Fruit fly (Drosophila melanogaster) whole organism, embryonic: ENCODE measurements around the gene Indy.

Experiments used
- ATbp ChIP-seq: fragments of 200-800 bp; sonication (Bioruptor generic); optimal IDR thresholded peaks from 2 replicates; lab custom pipeline; 2017; ENCODE audit warnings: missing biosample characterization, mild to moderate bottlenecking, missing genetic modification characterization, missing genetic modification reagents
- BtbVII ChIP-seq: fragments of 200-800 bp; sonication (Bioruptor generic); optimal IDR thresholded peaks from 3 replicates; lab custom pipeline; 2017; ENCODE audit warnings: missing biosample characterization, mild to moderate bottlenecking, missing genetic modification characterization
- CG10209 ChIP-seq: fragments of 200-800 bp; sonication (Bioruptor generic); optimal IDR thresholded peaks from 3 replicates; lab custom pipeline; 2017; ENCODE audit warnings: missing biosample characterization, mild to moderate bottlenecking, missing genetic modification characterization, missing genetic modification reagents
- CG1233 ChIP-seq: fragments of 200-800 bp; sonication (Bioruptor generic); optimal IDR thresholded peaks from 4 replicates; lab custom pipeline; 2018; ENCODE audit warnings: missing biosample characterization, mild to moderate bottlenecking, missing genetic modification characterization
- CG13894 ChIP-seq: fragments of 200-800 bp; sonication (Bioruptor generic); optimal IDR thresholded peaks from 3 replicates; lab custom pipeline; 2018; ENCODE audit warnings: missing biosample characterization, mild to moderate bottlenecking, missing genetic modification characterization, moderate library complexity
- CG14860 ChIP-seq: fragments of 200-800 bp; sonication (Bioruptor generic); IDR thresholded peaks from 3 replicates; pipeline ENCODE4 v1.3.6; 2022; ENCODE audit warnings: missing biosample characterization, missing genetic modification characterization; ENCODE audit not compliant: partially characterized antibody
- CG15696 ChIP-seq: fragments of 200-800 bp; sonication (Bioruptor generic); optimal IDR thresholded peaks from 2 replicates; lab custom pipeline; 2019; ENCODE audit warnings: missing biosample characterization, mild to moderate bottlenecking, missing genetic modification characterization, moderate library complexity
- CG17802 ChIP-seq: fragments of 200-800 bp; sonication (Bioruptor generic); optimal IDR thresholded peaks from 2 replicates; lab custom pipeline; 2018; ENCODE audit warnings: missing biosample characterization, mild to moderate bottlenecking, missing genetic modification characterization, moderate library complexity
- CG18599 ChIP-seq: fragments of 200-800 bp; sonication (Bioruptor generic); optimal IDR thresholded peaks from 3 replicates; lab custom pipeline; 2017; ENCODE audit warnings: missing biosample characterization, missing genetic modification characterization, mild to moderate bottlenecking, moderate library complexity, missing genetic modification reagents
- CG2199 ChIP-seq: fragments of 200-800 bp; sonication (Bioruptor generic); IDR thresholded peaks from 3 replicates; pipeline ENCODE4 v1.3.6; 2022; ENCODE audit warnings: missing biosample characterization, missing genetic modification characterization
- CG3281 ChIP-seq: fragments of 200-800 bp; sonication (Bioruptor generic); optimal IDR thresholded peaks from 3 replicates; lab custom pipeline; 2017; ENCODE audit warnings: missing biosample characterization, mild to moderate bottlenecking, missing genetic modification characterization
- CG3726 ChIP-seq: fragments of 200-800 bp; sonication (Bioruptor generic); IDR thresholded peaks from 3 replicates; pipeline ENCODE4, ENCODE4 v1.3.6; 2022; ENCODE audit warnings: missing biosample characterization, missing genetic modification characterization
- CG4282 ChIP-seq: fragments of 200-800 bp; sonication (Bioruptor generic); optimal IDR thresholded peaks from 2 replicates; lab custom pipeline; 2016; ENCODE audit warnings: missing biosample characterization, missing genetic modification characterization
- CG6272 ChIP-seq: fragments of 200-800 bp; sonication (Bioruptor generic); IDR thresholded peaks from 2 replicates; pipeline ENCODE4 v1.3.6; 2022; ENCODE audit warnings: missing biosample characterization, missing genetic modification characterization
- CG7556 ChIP-seq: fragments of 200-800 bp; sonication (Bioruptor generic); optimal IDR thresholded peaks from 2 replicates; lab custom pipeline; 2017; ENCODE audit warnings: missing biosample characterization, mild to moderate bottlenecking, missing genetic modification characterization
- CG8290 ChIP-seq, 3 experiments: fragments of 200-800 bp; sonication (Bioruptor generic); optimal IDR thresholded peaks; 2 replicates each; lab custom pipeline; 2016 to 2019; ENCODE audit warnings: missing biosample characterization in 3 of 3, missing genetic modification characterization in 3 of 3, mild to moderate bottlenecking in 2 of 3, moderate library complexity in 1 of 3
- CG9727 ChIP-seq: fragments of 200-800 bp; sonication (Bioruptor generic); optimal IDR thresholded peaks from 3 replicates; lab custom pipeline; 2017; ENCODE audit warnings: missing biosample characterization, mild to moderate bottlenecking, missing genetic modification characterization
- Chrac-16 ChIP-seq: fragments of 200-800 bp; sonication (Bioruptor generic); optimal IDR thresholded peaks from 3 replicates; lab custom pipeline; 2016; ENCODE audit warnings: missing biosample characterization, missing genetic modification characterization
- CrebB ChIP-seq: fragments of 200-800 bp; sonication (Bioruptor generic); optimal IDR thresholded peaks from 3 replicates; lab custom pipeline; 2018; ENCODE audit warnings: missing biosample characterization, mild to moderate bottlenecking, missing genetic modification characterization
- D19B ChIP-seq: fragments of 200-800 bp; sonication (Bioruptor generic); optimal IDR thresholded peaks from 2 replicates; lab custom pipeline; 2017; ENCODE audit warnings: missing biosample characterization, mild to moderate bottlenecking, missing genetic modification characterization
- Dad ChIP-seq: fragments of 200-800 bp; sonication (Bioruptor generic); optimal IDR thresholded peaks from 3 replicates; lab custom pipeline; 2016; ENCODE audit warnings: missing biosample characterization, missing genetic modification characterization
- Dek ChIP-seq: fragments of 200-800 bp; sonication (Bioruptor generic); optimal IDR thresholded peaks from 3 replicates; lab custom pipeline; 2019; ENCODE audit warnings: missing biosample characterization, mild to moderate bottlenecking, missing genetic modification characterization, moderate library complexity
- Gug ChIP-seq: fragments of 200-800 bp; sonication (Bioruptor generic); IDR thresholded peaks from 4 replicates; pipeline ENCODE4 v1.3.6; 2022; ENCODE audit warnings: missing biosample characterization, missing genetic modification characterization
- HHEX ChIP-seq: fragments of 200-800 bp; sonication (Bioruptor generic); optimal IDR thresholded peaks from 3 replicates; lab custom pipeline; 2017; ENCODE audit warnings: missing biosample characterization, mild to moderate bottlenecking, missing genetic modification characterization, missing genetic modification reagents
- Hmr ChIP-seq: fragments of 200-800 bp; sonication (Bioruptor generic); optimal IDR thresholded peaks from 3 replicates; lab custom pipeline; 2017; ENCODE audit warnings: mild to moderate bottlenecking, missing biosample characterization, missing genetic modification reagents, missing genetic modification characterization
- Hr51 ChIP-seq, 2 experiments: fragments of 200-800 bp; sonication (Bioruptor generic); optimal IDR thresholded peaks; 2 replicates in 1 of 2; 3 replicates in 1 of 2; lab custom pipeline; 2016 to 2018; ENCODE audit warnings: missing biosample characterization in 2 of 2, missing genetic modification characterization in 2 of 2, mild to moderate bottlenecking in 1 of 2, moderate library complexity in 1 of 2
- Med ChIP-seq: fragments of 200-800 bp; sonication (Bioruptor generic); peaks from one replicate; lab custom pipeline; 2016; ENCODE audit warnings: missing biosample characterization, missing genetic modification characterization, mild to moderate bottlenecking, inconsistent platforms, moderate library complexity
- NfI ChIP-seq: fragments of 200-800 bp; sonication (Bioruptor generic); optimal IDR thresholded peaks from 3 replicates; lab custom pipeline; 2018; ENCODE audit warnings: missing biosample characterization, mild to moderate bottlenecking, missing genetic modification characterization, moderate library complexity
- Ptx1 ChIP-seq: fragments of 200-800 bp; sonication (Bioruptor generic); IDR thresholded peaks from 2 replicates; pipeline ENCODE4 v1.3.6; 2022; ENCODE audit warnings: missing biosample characterization, missing genetic modification characterization
- Vsx1 ChIP-seq: fragments of 200-800 bp; sonication (Bioruptor generic); optimal IDR thresholded peaks from 2 replicates; lab custom pipeline; 2017; ENCODE audit warnings: missing biosample characterization, mild to moderate bottlenecking, missing genetic modification characterization, missing genetic modification reagents
- amos ChIP-seq: fragments of 200-800 bp; sonication (Bioruptor generic); IDR thresholded peaks from 2 replicates; pipeline ENCODE4 v1.3.6; 2022; ENCODE audit warnings: missing biosample characterization, missing genetic modification characterization; ENCODE audit not compliant: partially characterized antibody
- caup ChIP-seq: fragments of 200-800 bp; sonication (Bioruptor generic); optimal IDR thresholded peaks from 3 replicates; lab custom pipeline; 2017; ENCODE audit warnings: missing biosample characterization, mild to moderate bottlenecking, missing genetic modification characterization, moderate library complexity; ENCODE audit not compliant: severe bottlenecking
- dan ChIP-seq: fragments of 200-800 bp; sonication (Bioruptor generic); IDR thresholded peaks from 2 replicates; pipeline ENCODE4 v1.3.6; 2022; ENCODE audit warnings: missing biosample characterization, missing genetic modification characterization
- dmrt99B ChIP-seq: fragments of 200-800 bp; sonication (Bioruptor generic); optimal IDR thresholded peaks from 2 replicates; lab custom pipeline; 2018; ENCODE audit warnings: missing biosample characterization, mild to moderate bottlenecking, missing genetic modification characterization, moderate library complexity
- fd3F ChIP-seq: fragments of 200-800 bp; sonication (Bioruptor generic); optimal IDR thresholded peaks from 2 replicates; lab custom pipeline; 2018; ENCODE audit warnings: missing biosample characterization, mild to moderate bottlenecking, missing genetic modification characterization, moderate library complexity
- lab ChIP-seq: fragments of 200-800 bp; sonication (Bioruptor generic); optimal IDR thresholded peaks from 3 replicates; lab custom pipeline; 2017; ENCODE audit warnings: missing biosample characterization, missing genetic modification characterization, mild to moderate bottlenecking, moderate library complexity, missing genetic modification reagents
- lbe ChIP-seq: fragments of 200-800 bp; sonication (Bioruptor generic); optimal IDR thresholded peaks from 2 replicates; lab custom pipeline; 2016; ENCODE audit warnings: missing biosample characterization, mild to moderate bottlenecking, missing genetic modification characterization
- lov ChIP-seq, 2 experiments: fragments of 200-800 bp in 1 of 2; fragments of >200 bp in 1 of 2; sonication (Bioruptor generic) in 1 of 2; IDR thresholded peaks in 1 of 2; optimal IDR thresholded peaks in 1 of 2; 2 replicates in 1 of 2; 3 replicates in 1 of 2; pipeline versions ENCODE4 v1.3.6 to Lab custom; 2017 to 2022; ENCODE audit warnings: missing biosample characterization in 1 of 2, missing genetic modification characterization in 1 of 2
- oc ChIP-seq: fragments of 200-800 bp; sonication (Bioruptor generic); optimal IDR thresholded peaks from 2 replicates; lab custom pipeline; 2018; ENCODE audit warnings: missing biosample characterization, mild to moderate bottlenecking, missing genetic modification characterization, moderate library complexity
- odd ChIP-seq: fragments of 200-800 bp; sonication (Bioruptor generic); optimal IDR thresholded peaks from 2 replicates; lab custom pipeline; 2017; ENCODE audit warnings: missing biosample characterization, mild to moderate bottlenecking, missing genetic modification characterization
- pzg ChIP-seq: fragments of 200-800 bp; sonication (Bioruptor generic); optimal IDR thresholded peaks from 3 replicates; lab custom pipeline; 2018; ENCODE audit warnings: missing biosample characterization, mild to moderate bottlenecking, missing genetic modification characterization, moderate library complexity
- schlank ChIP-seq: fragments of 200-800 bp; sonication (Bioruptor generic); optimal IDR thresholded peaks from 2 replicates; lab custom pipeline; 2018; ENCODE audit warnings: missing biosample characterization, mild to moderate bottlenecking, missing genetic modification characterization
- so ChIP-seq: fragments of 200-800 bp; sonication (Bioruptor generic); IDR thresholded peaks from 3 replicates; pipeline ENCODE4 v1.3.6; 2022; ENCODE audit warnings: missing biosample characterization, missing genetic modification characterization
- sqz ChIP-seq: fragments of 200-800 bp; sonication (Bioruptor generic); optimal IDR thresholded peaks from 3 replicates; lab custom pipeline; 2018; ENCODE audit warnings: missing biosample characterization, mild to moderate bottlenecking, missing genetic modification characterization
- tin ChIP-seq: fragments of 200-800 bp; sonication (Bioruptor generic); optimal IDR thresholded peaks from 3 replicates; lab custom pipeline; 2016; ENCODE audit warnings: missing biosample characterization, missing genetic modification characterization
- unpg ChIP-seq: fragments of 200-800 bp; sonication (Bioruptor generic); optimal IDR thresholded peaks from 3 replicates; lab custom pipeline; 2018; ENCODE audit warnings: missing biosample characterization, mild to moderate bottlenecking, missing genetic modification characterization, moderate library complexity
- z ChIP-seq: fragments of 200-800 bp; sonication (Bioruptor generic); IDR thresholded peaks from 3 replicates; pipeline ENCODE4 v1.3.6; 2022; ENCODE audit warnings: missing biosample characterization, missing genetic modification characterization
- zfh1 ChIP-seq: fragments of 200-800 bp; sonication (Bioruptor generic); IDR thresholded peaks from 3 replicates; pipeline ENCODE4 v1.3.6; 2022; ENCODE audit warnings: missing biosample characterization, missing genetic modification characterization

Indy gene

dm6 chr3L:18833234-18833633 is 12.8 kb downstream of the Indy start (continued):
- TF ChIP-seq CG8290 (GFP tag; optimal IDR thresholded peaks at IDR 0.05; lab: Kevin White, UChicago) (no peak), CG8290 (tag; optimal IDR thresholded peaks at IDR 0.05; lab: Kevin White, UChicago) (peak in 1 of 2 experiments; percentile 34), caup (GFP tag; lab: Kevin White, UChicago) (peak; percentile 33), CG6272 (GFP tag; lab: Robert Waterston, UW) (no peak), CG4282 (GFP tag; lab: Kevin White, UChicago) (no peak), so (GFP tag; lab: Robert Waterston, UW) (peak; percentile 45; the same call in 1 of the 3 replicates), lbe (peak; percentile 12), Chrac-16 (GFP tag; lab: Kevin White, UChicago) (no peak), Hmr (GFP tag; lab: Kevin White, UChicago) (peak; percentile 48), Dek (tag; lab: Kevin White, UChicago) (peak; percentile 45), ATbp (GFP tag; lab: Kevin White, UChicago) (peak; percentile 14), Dad (GFP tag; lab: Kevin White, UChicago) (no peak), z (no peak), NfI (no peak), odd (peak; percentile 35), sqz (GFP tag; lab: Kevin White, UChicago) (no peak), unpg (GFP tag; lab: Kevin White, UChicago) (peak; percentile 9), CG13894 (no peak), Gug (GFP tag; lab: Robert Waterston, UW) (no peak), HHEX (GFP tag; lab: Kevin White, UChicago) (peak; percentile 33), CG1233 (GFP tag; lab: Kevin White, UChicago) (no peak), CG14860 (no peak), zfh1 (GFP tag; lab: Robert Waterston, UW) (no peak), tin (GFP tag; lab: Kevin White, UChicago) (no peak), fd3F (peak; percentile 43), CrebB (tag; lab: Kevin White, UChicago) (peak; percentile 66), CG18599 (GFP tag; lab: Kevin White, UChicago) (peak; percentile 29), CG3726 (no peak), BtbVII (GFP tag; lab: Kevin White, UChicago) (peak; percentile 41), CG2199 (GFP tag; lab: Robert Waterston, UW) (0 out of 3 replicates have a peak, but pooled peaks have one; percentile 49), lov (optimal IDR thresholded peaks at IDR 0.05; lab: Kevin White, UChicago) (no peak), lov (GFP tag; IDR thresholded peaks at IDR 0.05; lab: Robert Waterston, UW) (no peak), Hr51 (GFP tag; optimal IDR thresholded peaks at IDR 0.05; lab: Kevin White, UChicago) (no peak), CG7556 (peak; percentile 19), lab (GFP tag; lab: Kevin White, UChicago) (no peak), schlank (tag; lab: Kevin White, UChicago) (peak; percentile 2), Med (GFP tag; lab: Kevin White, UChicago) (peak; percentile 83), Ptx1 (GFP tag; lab: Robert Waterston, UW) (no peak), CG15696 (tag; lab: Kevin White, UChicago) (peak; percentile 5), CG17802 (no peak), amos (GFP tag; lab: Robert Waterston, UW) (no peak), pzg (GFP tag; lab: Kevin White, UChicago) (no peak), dmrt99B (tag; lab: Kevin White, UChicago) (no peak), CG3281 (GFP tag; lab: Kevin White, UChicago) (no peak), dan (GFP tag; lab: Robert Waterston, UW) (no peak), D19B (GFP tag; lab: Kevin White, UChicago) (no peak), CG9727 (GFP tag; lab: Kevin White, UChicago) (peak; percentile 4), oc (tag; lab: Kevin White, UChicago) (no peak), Vsx1 (GFP tag; lab: Kevin White, UChicago) (peak; percentile 70), CG10209 (peak; percentile 24)
